Worm (Caenorhabditis elegans): Measurements from ENCODE around the gene C06E4.8.

- no peak for TF ChIP-seq ceh-18 (tag; optimal IDR thresholded peaks at IDR 0.05)
- TF ChIP-seq dve-1 (tag; optimal IDR thresholded peaks at IDR 0.05), result no peak
- no peak for TF ChIP-seq ceh-2 (tag; optimal IDR thresholded peaks at IDR 0.05)
- no peak for TF ChIP-seq elt-2 (tag; optimal IDR thresholded peaks at IDR 0.05)
- no peak for TF ChIP-seq elt-4 (tag; optimal IDR thresholded peaks at IDR 0.05)
- no peak for TF ChIP-seq pha-4 (tag; optimal IDR thresholded peaks at IDR 0.05)
- no peak for TF ChIP-seq ceh-9 (tag; optimal IDR thresholded peaks at IDR 0.05)
- no peak for TF ChIP-seq nfya-1 (tag; optimal IDR thresholded peaks at IDR 0.05)
- no peak for TF ChIP-seq nhr-11 (tag; optimal IDR thresholded peaks at IDR 0.05)
- TF ChIP-seq T23F11.4 (GFP tag; optimal IDR thresholded peaks at IDR 0.05), result no peak
- TF ChIP-seq unc-86 (tag; optimal IDR thresholded peaks at IDR 0.05), result no peak
- TF ChIP-seq sox-2 (GFP tag; IDR thresholded peaks at IDR 0.05), result no peak
Measured at ce11 chrIV:7291957-7292356, 6.3 kb upstream of the C06E4.8 start, which contains the start of gene F42C5.4.

Data from whole organism, late embryonic.